Fruit fly (Drosophila melanogaster): ENCODE results near the gene CG11403.

Gene CG11403

DNA sequence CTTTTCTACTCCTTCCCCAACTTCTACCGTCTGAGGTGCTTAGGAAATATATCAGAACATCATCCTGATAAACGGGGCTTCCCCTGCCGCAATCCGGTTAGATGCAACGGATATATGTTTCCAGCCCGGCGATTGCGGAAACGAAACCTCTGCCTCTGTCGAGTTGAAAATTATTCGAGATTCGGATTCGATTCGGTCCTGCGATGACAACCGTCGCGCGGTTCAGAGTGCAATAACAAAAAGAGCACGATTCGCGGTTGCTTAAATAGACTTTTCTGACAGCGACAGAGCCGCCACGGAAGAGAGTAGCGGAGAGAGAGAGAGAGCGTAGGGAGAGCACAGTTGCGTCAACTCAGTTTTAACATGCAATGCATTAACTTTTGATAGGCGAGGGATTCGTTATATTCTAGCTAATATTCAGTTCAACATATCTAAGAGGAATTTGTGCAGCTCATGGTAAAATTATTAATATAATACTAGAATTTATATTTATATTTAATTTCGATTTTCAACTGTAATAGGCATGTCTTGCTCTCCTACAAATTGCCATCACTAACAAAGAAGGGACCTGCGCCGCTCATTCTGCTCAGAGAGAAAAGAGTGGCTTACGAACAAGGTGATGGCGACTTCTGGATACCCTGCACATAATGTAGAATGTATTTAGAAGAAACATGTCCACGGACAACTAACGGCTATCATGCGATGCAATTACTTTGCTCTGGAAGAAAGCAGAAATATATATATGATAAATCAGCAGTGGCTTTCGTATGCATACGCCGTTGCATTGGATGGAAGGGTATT lies 4.7 kb downstream of the CG11403 start (continued):
- TF ChIP-seq Sin3A (optimal IDR thresholded peaks at IDR 0.05), result no peak
- TF ChIP-seq Ssrp (tag; optimal IDR thresholded peaks at IDR 0.05), result peak; percentile 83
- peak; percentile 75 for TF ChIP-seq Abd-B (GFP tag; optimal IDR thresholded peaks at IDR 0.05)
- TF ChIP-seq vfl (GFP tag; optimal IDR thresholded peaks at IDR 0.05), result peak; percentile 60
- TF ChIP-seq CG1529 (GFP tag; optimal IDR thresholded peaks at IDR 0.05), result peak; percentile 87
- TF ChIP-seq dysf (GFP tag; IDR thresholded peaks at IDR 0.05), result peak; percentile 87
- peak; percentile 84 for TF ChIP-seq CG10979 (tag; optimal IDR thresholded peaks at IDR 0.05)
- TF ChIP-seq tx (GFP tag; optimal IDR thresholded peaks at IDR 0.05), result peak; percentile 71
- TF ChIP-seq CG10565 (GFP tag; optimal IDR thresholded peaks at IDR 0.05), result peak; percentile 41
- peak; percentile 71 for TF ChIP-seq CG11398 (GFP tag; optimal IDR thresholded peaks at IDR 0.05)
- TF ChIP-seq stc (GFP tag; IDR thresholded peaks at IDR 0.05), result peak; percentile 73
- TF ChIP-seq tin (GFP tag; optimal IDR thresholded peaks at IDR 0.05), result peak; percentile 63
- peak; percentile 66 for TF ChIP-seq CG1792 (GFP tag; optimal IDR thresholded peaks at IDR 0.05)
- no peak for TF ChIP-seq usp (GFP tag; optimal IDR thresholded peaks at IDR 0.05)
- TF ChIP-seq CG11456 (GFP tag; IDR thresholded peaks at IDR 0.05), result peak; percentile 83
- no peak for TF ChIP-seq dimm (GFP tag; IDR thresholded peaks at IDR 0.05)
- peak; percentile 76 for TF ChIP-seq CG32532 (GFP tag; IDR thresholded peaks at IDR 0.05)
- peak; percentile 82 for TF ChIP-seq psq (GFP tag; optimal IDR thresholded peaks at IDR 0.05)
- TF ChIP-seq H2.0 (GFP tag; IDR thresholded peaks at IDR 0.05), result peak; percentile 59
- no peak for TF ChIP-seq CkIIα-i1 (GFP tag; IDR thresholded peaks at IDR 0.05)
- no peak for TF ChIP-seq CG1832 (GFP tag; optimal IDR thresholded peaks at IDR 0.05)
- TF ChIP-seq crc (GFP tag; optimal IDR thresholded peaks at IDR 0.05), result peak; percentile 37
- TF ChIP-seq CG9437 (GFP tag; optimal IDR thresholded peaks at IDR 0.05), result peak; percentile 53
- peak; percentile 46 for TF ChIP-seq Jarid2 (GFP tag; optimal IDR thresholded peaks at IDR 0.05)
- peak; percentile 92 to 97 for TF ChIP-seq Trl (optimal IDR thresholded peaks at IDR 0.05)
- TF ChIP-seq Trl (GFP tag; optimal IDR thresholded peaks at IDR 0.05), result peak; percentile 42
- TF ChIP-seq cwo (GFP tag; optimal IDR thresholded peaks at IDR 0.05), result peak; percentile 69
- TF ChIP-seq CG9609 (GFP tag; optimal IDR thresholded peaks at IDR 0.05), result peak; percentile 82
- TF ChIP-seq Tbp (GFP tag; optimal IDR thresholded peaks at IDR 0.05), result no peak
- peak; percentile 89 for TF ChIP-seq gem (tag; optimal IDR thresholded peaks at IDR 0.05)
- TF ChIP-seq corto (GFP tag; optimal IDR thresholded peaks at IDR 0.05), result no peak
- TF ChIP-seq CG10431 (GFP tag; optimal IDR thresholded peaks at IDR 0.05), result peak; percentile 49
- TF ChIP-seq CG10209 (GFP tag; optimal IDR thresholded peaks at IDR 0.05), result peak; percentile 77
- peak; percentile 50 for TF ChIP-seq CG18619 (GFP tag; optimal IDR thresholded peaks at IDR 0.05)
- peak; percentile 48 for TF ChIP-seq run (tag; optimal IDR thresholded peaks at IDR 0.05)
- TF ChIP-seq hb (GFP tag; IDR thresholded peaks at IDR 0.05; ENCODE audit: partially characterized antibody), result no peak
- TF ChIP-seq CG9797 (GFP tag; optimal IDR thresholded peaks at IDR 0.05), result no peak
- peak; percentile 11 for TF ChIP-seq CG9876 (GFP tag; optimal IDR thresholded peaks at IDR 0.05)
- TF ChIP-seq Dp (GFP tag; optimal IDR thresholded peaks at IDR 0.05), result no peak
- peak; percentile 66 for TF ChIP-seq CG33213 (GFP tag; optimal IDR thresholded peaks at IDR 0.05)
- peak; percentile 83 for TF ChIP-seq CG34422 (GFP tag; IDR thresholded peaks at IDR 0.05)
- peak; percentile 87 for TF ChIP-seq zfh1 (GFP tag; IDR thresholded peaks at IDR 0.05)
- TF ChIP-seq CG17385 (GFP tag; optimal IDR thresholded peaks at IDR 0.05), result peak; percentile 56
- peak; percentile 49 for TF ChIP-seq Sry-δ (GFP tag; optimal IDR thresholded peaks at IDR 0.05)
- TF ChIP-seq fru (optimal IDR thresholded peaks at IDR 0.05), result no peak
- TF ChIP-seq Ada2b (GFP tag; IDR thresholded peaks at IDR 0.05), result peak; percentile 61
- TF ChIP-seq fd3F (GFP tag; optimal IDR thresholded peaks at IDR 0.05), result peak; percentile 54
- peak; percentile 72 for TF ChIP-seq Aef1 (GFP tag; IDR thresholded peaks at IDR 0.05)
- peak; percentile 68 for TF ChIP-seq croc (GFP tag; conservative IDR thresholded peaks at IDR 0.05)
- peak; percentile 67 for TF ChIP-seq CG17568 (GFP tag; optimal IDR thresholded peaks at IDR 0.05)
- no peak for TF ChIP-seq gcm2 (GFP tag; optimal IDR thresholded peaks at IDR 0.05)
